Fruit fly (Drosophila melanogaster): Measurements from ENCODE around the gene CG34124.

The CG34124 gene

DNA sequence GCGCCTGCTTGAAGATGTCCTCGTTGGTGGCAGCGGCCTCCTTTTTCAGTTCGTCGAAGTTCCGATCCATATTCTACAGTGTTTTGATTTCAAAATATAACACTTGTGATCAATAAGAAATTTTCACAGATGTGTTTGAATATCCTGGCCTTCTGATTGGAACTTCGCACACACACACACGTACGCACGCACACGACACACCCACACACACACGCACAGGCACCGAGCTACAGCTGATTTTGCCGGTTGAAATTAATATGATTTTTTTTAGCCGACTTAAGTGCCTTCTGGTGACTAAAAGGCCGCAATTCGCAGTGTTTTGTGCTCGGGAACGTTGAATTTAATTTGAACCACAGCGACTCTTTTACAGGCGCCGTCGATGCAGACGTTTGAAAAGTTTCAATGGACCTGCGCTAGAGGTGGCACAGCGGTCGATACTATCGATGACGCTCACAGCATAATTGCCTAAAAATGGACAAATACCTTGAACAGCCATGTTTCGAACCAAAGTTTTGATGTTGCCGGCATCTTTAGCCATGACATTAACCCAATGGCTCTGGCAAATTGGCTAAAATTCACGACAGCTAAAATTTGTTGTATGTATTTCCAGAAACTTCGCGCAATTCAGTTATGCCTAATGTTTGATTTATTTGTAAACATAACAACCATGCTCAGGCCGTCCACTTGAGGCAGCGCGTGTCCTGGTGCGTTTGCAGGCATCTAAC is 51.3 kb downstream of the CG34124 start, which contains the start of gene Rtnl1 (continued):
- TF ChIP-seq CG13775 (GFP tag; optimal IDR thresholded peaks at IDR 0.05): no peak
- TF ChIP-seq Spps (tag; optimal IDR thresholded peaks at IDR 0.05): no peak
- TF ChIP-seq CG4820 (GFP tag; optimal IDR thresholded peaks at IDR 0.05): no peak
- peak; percentile 47; the same call in 1 of the 2 replicates for TF ChIP-seq CG32532 (GFP tag; IDR thresholded peaks at IDR 0.05)
- TF ChIP-seq CG9437 (GFP tag; optimal IDR thresholded peaks at IDR 0.05): no peak
- no peak for TF ChIP-seq CG8388 (GFP tag; optimal IDR thresholded peaks at IDR 0.05)
- peak; percentile 92 for TF ChIP-seq knrl (GFP tag; IDR thresholded peaks at IDR 0.05; ENCODE audit: partially characterized antibody)
- TF ChIP-seq HHEX (GFP tag; optimal IDR thresholded peaks at IDR 0.05): no peak
- TF ChIP-seq CG9817 (tag; optimal IDR thresholded peaks at IDR 0.05): peak; percentile 9
- peak; percentile 51 for TF ChIP-seq CG8290 (GFP tag; optimal IDR thresholded peaks at IDR 0.05)
- peak in 1 of 2 experiments; percentile 88 for TF ChIP-seq CG8290 (tag; optimal IDR thresholded peaks at IDR 0.05)
- TF ChIP-seq E2f2 (GFP tag; IDR thresholded peaks at IDR 0.05): peak; percentile 93
- peak; percentile 66 for TF ChIP-seq NC2β (GFP tag; optimal IDR thresholded peaks at IDR 0.05)
- no peak for TF ChIP-seq zf30C (GFP tag; optimal IDR thresholded peaks at IDR 0.05)
- no peak for TF ChIP-seq cwo (GFP tag; optimal IDR thresholded peaks at IDR 0.05)
- TF ChIP-seq ems (GFP tag; optimal IDR thresholded peaks at IDR 0.05): no peak
- no peak for TF ChIP-seq CG10959 (GFP tag; IDR thresholded peaks at IDR 0.05)
- no peak for TF ChIP-seq schlank (tag; optimal IDR thresholded peaks at IDR 0.05)
- TF ChIP-seq CG1647 (GFP tag; optimal IDR thresholded peaks at IDR 0.05): peak; percentile 43
- TF ChIP-seq zen (tag; optimal IDR thresholded peaks at IDR 0.05): peak; percentile 9
- peak; percentile 27 for TF ChIP-seq CG10147 (GFP tag; optimal IDR thresholded peaks at IDR 0.05)
- TF ChIP-seq Pdp1 (GFP tag; optimal IDR thresholded peaks at IDR 0.05): peak in 1 of 2 experiments; percentile 62
- peak; percentile 67 for TF ChIP-seq Abd-B (GFP tag; optimal IDR thresholded peaks at IDR 0.05)
- no peak for TF ChIP-seq CG14667 (GFP tag; IDR thresholded peaks at IDR 0.05)
- TF ChIP-seq CG1024 (GFP tag; IDR thresholded peaks at IDR 0.05): no peak
- peak; percentile 17 for TF ChIP-seq CG10979 (tag; optimal IDR thresholded peaks at IDR 0.05)
- TF ChIP-seq CG10366 (GFP tag; IDR thresholded peaks at IDR 0.05): no peak
- no peak for TF ChIP-seq CG5953 (GFP tag; IDR thresholded peaks at IDR 0.05)
- TF ChIP-seq CG11456 (GFP tag; IDR thresholded peaks at IDR 0.05): no peak
- TF ChIP-seq mld (GFP tag; IDR thresholded peaks at IDR 0.05; ENCODE audit: partially characterized antibody): peak; percentile 84; the same call in 2 of the 3 replicates
- TF ChIP-seq CG7745 (tag; optimal IDR thresholded peaks at IDR 0.05): no peak
- TF ChIP-seq CG7786 (GFP tag; optimal IDR thresholded peaks at IDR 0.05): peak; percentile 29
- no peak for TF ChIP-seq CG15073 (GFP tag; optimal IDR thresholded peaks at IDR 0.05)
- no peak for TF ChIP-seq dmrt99B (tag; optimal IDR thresholded peaks at IDR 0.05)
- no peak for TF ChIP-seq CG10654 (GFP tag; optimal IDR thresholded peaks at IDR 0.05)
- TF ChIP-seq phol (tag; optimal IDR thresholded peaks at IDR 0.05): peak; percentile 81
- TF ChIP-seq psq (GFP tag; optimal IDR thresholded peaks at IDR 0.05): no peak
- TF ChIP-seq twi (tag; optimal IDR thresholded peaks at IDR 0.05): no peak
- TF ChIP-seq bowl (GFP tag; IDR thresholded peaks at IDR 0.05): no peak
- peak; percentile 20 for TF ChIP-seq CG8924 (tag; optimal IDR thresholded peaks at IDR 0.05)
- TF ChIP-seq unpg (GFP tag; optimal IDR thresholded peaks at IDR 0.05): no peak
- peak; percentile 22 for TF ChIP-seq CG18262 (tag; optimal IDR thresholded peaks at IDR 0.05)
- no peak for TF ChIP-seq Atf6 (GFP tag; IDR thresholded peaks at IDR 0.05)
- TF ChIP-seq cas (GFP tag; IDR thresholded peaks at IDR 0.05): no peak
- no peak for TF ChIP-seq fd3F (GFP tag; optimal IDR thresholded peaks at IDR 0.05)
- TF ChIP-seq Bgb (GFP tag; IDR thresholded peaks at IDR 0.05; ENCODE audit: partially characterized antibody): peak; percentile 95
- TF ChIP-seq chinmo (GFP tag; IDR thresholded peaks at IDR 0.05; ENCODE audit: partially characterized antibody): peak; percentile 99
- no peak for TF ChIP-seq CG14441 (GFP tag; IDR thresholded peaks at IDR 0.05)
- peak; percentile 50; the same call in 1 of the 2 replicates for TF ChIP-seq Rfx (GFP tag; IDR thresholded peaks at IDR 0.05)
- peak; percentile 33 for TF ChIP-seq CG3995 (GFP tag; optimal IDR thresholded peaks at IDR 0.05)

All from whole organism, embryonic.